Fruit fly (Drosophila melanogaster): Measurements from ENCODE around the gene pnr.

pnr gene

DNA sequence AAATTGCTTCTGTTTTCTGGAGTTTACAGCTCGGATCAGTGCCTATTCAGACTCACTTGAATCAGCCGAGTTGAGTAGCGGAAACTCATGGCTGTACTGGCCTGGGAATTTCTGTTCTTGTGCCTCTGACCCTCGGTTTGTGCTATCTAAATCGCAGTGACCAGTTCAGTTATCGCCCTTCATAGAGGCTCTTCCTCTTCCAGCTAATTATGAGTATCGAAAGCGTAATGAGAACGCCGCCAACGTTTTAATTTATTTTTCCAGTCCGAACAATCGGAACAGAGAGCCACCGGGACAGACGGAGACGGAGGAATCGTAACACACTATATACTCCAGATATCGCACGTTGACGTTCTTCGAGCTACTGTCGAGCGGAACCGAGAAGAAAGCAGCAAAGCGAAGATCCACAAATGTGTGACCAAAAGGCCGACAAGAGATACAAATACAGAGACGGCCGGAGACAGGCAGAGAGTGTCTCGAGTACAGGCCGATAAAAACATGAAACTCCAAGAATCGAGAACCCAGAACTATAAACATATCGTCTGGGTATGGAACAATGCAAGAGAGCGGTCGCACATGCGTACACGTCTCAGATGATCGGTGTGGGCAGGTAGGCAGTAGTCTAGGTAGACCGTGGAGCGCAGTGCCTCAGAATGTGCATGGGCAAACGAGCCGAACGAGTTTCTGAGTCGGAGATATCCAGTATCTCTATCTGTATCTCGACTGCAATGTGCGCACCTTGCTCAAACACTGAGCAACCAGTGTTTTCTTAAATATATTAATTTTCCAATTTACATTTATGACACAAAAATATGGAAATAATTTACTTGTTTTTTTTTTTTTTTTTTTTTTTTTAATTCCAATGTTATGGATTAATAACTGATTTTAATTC, 46.1 kb downstream of the pnr start (continued):
- no peak for TF ChIP-seq CG1621 (tag; optimal IDR thresholded peaks at IDR 0.05)
- TF ChIP-seq CG15336 (GFP tag; IDR thresholded peaks at IDR 0.05) = peak; percentile 94
- TF ChIP-seq CG8632 (GFP tag; optimal IDR thresholded peaks at IDR 0.05) = peak; percentile 92
- peak; percentile 61 to 73 for TF ChIP-seq ss (GFP tag; optimal IDR thresholded peaks at IDR 0.05)
- peak; percentile 86 for TF ChIP-seq CG34406 (GFP tag; optimal IDR thresholded peaks at IDR 0.05)
- peak; percentile 93 for TF ChIP-seq CG8119 (GFP tag; IDR thresholded peaks at IDR 0.05)
- TF ChIP-seq pdm3 (GFP tag; optimal IDR thresholded peaks at IDR 0.05) = peak; percentile 84
- peak; percentile 89 for TF ChIP-seq OdsH (GFP tag; optimal IDR thresholded peaks at IDR 0.05)
- TF ChIP-seq fkh (GFP tag; optimal IDR thresholded peaks at IDR 0.05) = no peak
- no peak for TF ChIP-seq Eip93F (GFP tag; optimal IDR thresholded peaks at IDR 0.05)
- TF ChIP-seq Ets96B (tag; optimal IDR thresholded peaks at IDR 0.05) = peak; percentile 92
- no peak for TF ChIP-seq CG6854 (GFP tag; optimal IDR thresholded peaks at IDR 0.05)
- TF ChIP-seq fd85E (GFP tag; optimal IDR thresholded peaks at IDR 0.05) = no peak
- peak; percentile 72 for TF ChIP-seq CG6808 (GFP tag; optimal IDR thresholded peaks at IDR 0.05)
- peak; percentile 70 for TF ChIP-seq CG8319 (GFP tag; optimal IDR thresholded peaks at IDR 0.05)
- no peak for TF ChIP-seq CG9139 (GFP tag; optimal IDR thresholded peaks at IDR 0.05)
- peak; percentile 66 for TF ChIP-seq CG11294 (GFP tag; IDR thresholded peaks at IDR 0.05)

- peak; percentile 24 for TF ChIP-seq CG32006 (GFP tag; optimal IDR thresholded peaks at IDR 0.05)
- no peak for TF ChIP-seq CG8319 (GFP tag; optimal IDR thresholded peaks at IDR 0.05)
- TF ChIP-seq CG16779 (tag; optimal IDR thresholded peaks at IDR 0.05) = peak; percentile 9
- TF ChIP-seq CG6808 (GFP tag; optimal IDR thresholded peaks at IDR 0.05) = peak; percentile 0
- no peak for TF ChIP-seq CG11294 (GFP tag; IDR thresholded peaks at IDR 0.05)
- TF ChIP-seq dsx (GFP tag; optimal IDR thresholded peaks at IDR 0.05; ENCODE audit: poor library complexity, severe bottlenecking) = peak; percentile 53
- no peak for TF ChIP-seq salr (GFP tag; optimal IDR thresholded peaks at IDR 0.05)
Observed at dm6 chr3R:16072581-16072908, 46.7 kb downstream of the pnr start.

DNA sequence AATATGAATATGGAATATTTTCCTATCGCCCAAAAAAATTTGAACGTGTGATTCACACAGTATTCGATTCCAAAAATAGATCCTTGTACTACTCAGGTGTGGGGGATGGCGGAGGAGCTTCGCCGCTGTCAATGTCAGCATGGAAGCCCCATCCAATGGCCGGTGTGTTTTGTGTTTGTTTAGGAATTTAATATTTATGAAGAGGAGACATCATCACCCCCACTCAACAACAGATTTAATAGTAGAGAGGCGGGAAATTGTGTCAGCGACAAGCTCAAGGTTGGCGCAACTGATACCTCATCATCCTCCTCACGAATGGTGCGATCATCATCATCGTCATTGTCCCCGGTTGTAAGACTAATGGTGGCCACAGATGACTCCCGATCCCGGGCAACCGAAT, 48.2 kb downstream of the pnr start:
- no peak for TF ChIP-seq CG11902 (GFP tag; optimal IDR thresholded peaks at IDR 0.05)
- no peak for TF ChIP-seq vri (GFP tag; optimal IDR thresholded peaks at IDR 0.05)
- no peak for TF ChIP-seq esn (GFP tag; optimal IDR thresholded peaks at IDR 0.05)
- no peak for TF ChIP-seq Eip78C (GFP tag)
- TF ChIP-seq CG6854 (GFP tag; optimal IDR thresholded peaks at IDR 0.05) = no peak
- no peak for TF ChIP-seq spab (GFP tag; optimal IDR thresholded peaks at IDR 0.05)
- no peak for TF ChIP-seq Gug (GFP tag; IDR thresholded peaks at IDR 0.05)
- no peak for TF ChIP-seq CG34406 (GFP tag; optimal IDR thresholded peaks at IDR 0.05)
- TF ChIP-seq Ets21C (GFP tag; optimal IDR thresholded peaks at IDR 0.05) = no peak
- no peak for TF ChIP-seq Sox15 (GFP tag; optimal IDR thresholded peaks at IDR 0.05)
- no peak for TF ChIP-seq Blimp-1 (GFP tag; optimal IDR thresholded peaks at IDR 0.05)
- no peak for TF ChIP-seq Eip75B (GFP tag; optimal IDR thresholded peaks at IDR 0.05)
- TF ChIP-seq CG1621 (tag; optimal IDR thresholded peaks at IDR 0.05) = no peak
- TF ChIP-seq CG9139 (GFP tag; optimal IDR thresholded peaks at IDR 0.05) = no peak
- no peak for TF ChIP-seq CG8632 (GFP tag; optimal IDR thresholded peaks at IDR 0.05)

DNA sequence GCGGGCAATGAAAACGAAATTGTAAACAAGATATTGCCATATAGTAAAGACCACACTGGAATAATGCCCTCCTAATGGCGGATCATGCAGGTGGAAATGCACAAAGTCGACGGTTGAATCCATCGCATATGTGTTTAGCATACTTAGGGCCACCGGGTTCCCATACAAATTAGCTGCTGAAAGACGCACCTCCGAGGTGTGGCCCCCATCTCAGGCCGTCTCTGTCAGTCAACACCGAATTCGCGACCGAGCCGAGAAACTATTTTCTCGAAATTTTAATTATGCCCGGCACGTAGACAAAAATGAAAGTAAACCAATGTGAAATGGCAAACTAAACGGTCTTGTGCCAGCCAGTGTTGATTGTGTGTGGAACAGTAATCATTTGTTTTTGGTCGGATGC, 52.4 kb downstream of the pnr start:
- TF ChIP-seq cyc (GFP tag; optimal IDR thresholded peaks at IDR 0.05) (no peak), CG6854 (GFP tag; optimal IDR thresholded peaks at IDR 0.05) (no peak), CG7368 (GFP tag; optimal IDR thresholded peaks at IDR 0.05) (no peak), CG34406 (GFP tag; optimal IDR thresholded peaks at IDR 0.05) (no peak), Hr4 (GFP tag; optimal IDR thresholded peaks at IDR 0.05) (no peak), achi (GFP tag; optimal IDR thresholded peaks at IDR 0.05) (no peak), spab (GFP tag; optimal IDR thresholded peaks at IDR 0.05) (no peak), lz (GFP tag; optimal IDR thresholded peaks at IDR 0.05) (no peak), Hr39 (GFP tag; optimal IDR thresholded peaks at IDR 0.05) (no peak), CG3919 (GFP tag; optimal IDR thresholded peaks at IDR 0.05) (no peak), Smox (GFP tag; optimal IDR thresholded peaks at IDR 0.05) (no peak), topi (GFP tag; optimal IDR thresholded peaks at IDR 0.05) (no peak), OdsH (GFP tag; optimal IDR thresholded peaks at IDR 0.05) (no peak), CG6792 (GFP tag; optimal IDR thresholded peaks at IDR 0.05) (no peak), fd59A (GFP tag; optimal IDR thresholded peaks at IDR 0.05) (no peak), CG8119 (GFP tag; IDR thresholded peaks at IDR 0.05) (no peak), CG4318 (GFP tag; optimal IDR thresholded peaks at IDR 0.05) (no peak), CG15336 (GFP tag; IDR thresholded peaks at IDR 0.05) (no peak), esn (GFP tag; optimal IDR thresholded peaks at IDR 0.05) (no peak)

Data from whole organism, prepupa.